Worm (Caenorhabditis elegans): ENCODE measurements around the gene mps-4.

- TF ChIP-seq hlh-30 (tag; optimal IDR thresholded peaks at IDR 0.05; ENCODE audit: insufficient read depth) (no peak), lin-11 (tag; optimal IDR thresholded peaks at IDR 0.05) (no peak), madf-2 (tag; optimal IDR thresholded peaks at IDR 0.05) (no peak)
These were observed 13.5 kb downstream of the mps-4 start, which contains the start of gene ncr-2 for ce11 chrIII:8258045-8258444.
